Fruit fly (Drosophila melanogaster) whole organism, embryonic: ENCODE measurements around the gene CG42366.
A peak's percentile ranks its signal among the peaks of the same experiment; 100 is the strongest.

Experiments used
- Adf1 ChIP-seq: fragments of 200-800 bp; sonication (Bioruptor generic); IDR thresholded peaks from 2 replicates; pipeline ENCODE4 v1.3.6; 2022; ENCODE audit warnings: missing biosample characterization, missing genetic modification characterization
- CG10267 ChIP-seq: fragments of 200-800 bp; sonication (Bioruptor generic); optimal IDR thresholded peaks from 2 replicates; lab custom pipeline; 2018; ENCODE audit warnings: missing biosample characterization, mild to moderate bottlenecking, missing genetic modification characterization, moderate library complexity
- CG10321 ChIP-seq: fragments of 200-800 bp; sonication (Bioruptor generic); IDR thresholded peaks from 2 replicates; pipeline ENCODE4 v1.3.6; 2022; ENCODE audit warnings: missing biosample characterization, missing genetic modification characterization
- CG12219 ChIP-seq: fragments of 200-800 bp; sonication (Bioruptor generic); optimal IDR thresholded peaks from 3 replicates; lab custom pipeline; 2018; ENCODE audit warnings: missing biosample characterization, mild to moderate bottlenecking, missing genetic modification characterization
- CG12659 ChIP-seq: fragments of 200-800 bp; sonication (Bioruptor generic); optimal IDR thresholded peaks from 3 replicates; lab custom pipeline; 2017; ENCODE audit warnings: mild to moderate bottlenecking, missing biosample characterization, missing genetic modification reagents, missing genetic modification characterization
- CG14860 ChIP-seq: fragments of 200-800 bp; sonication (Bioruptor generic); IDR thresholded peaks from 3 replicates; pipeline ENCODE4 v1.3.6; 2022; ENCODE audit warnings: missing biosample characterization, missing genetic modification characterization; ENCODE audit not compliant: partially characterized antibody
- CG16815 ChIP-seq: fragments of 200-800 bp; sonication (Bioruptor generic); optimal IDR thresholded peaks from 3 replicates; lab custom pipeline; 2017; ENCODE audit warnings: missing biosample characterization, mild to moderate bottlenecking, missing genetic modification characterization
- CG4424 ChIP-seq: fragments of 200-800 bp; sonication (Bioruptor generic); optimal IDR thresholded peaks from 3 replicates; lab custom pipeline; 2016; ENCODE audit warnings: missing biosample characterization, missing genetic modification characterization
- CG4617 ChIP-seq: fragments of 200-800 bp; sonication (Bioruptor generic); optimal IDR thresholded peaks from 3 replicates; lab custom pipeline; 2016; ENCODE audit warnings: missing biosample characterization, missing genetic modification characterization, borderline replicate concordance
- CG4730 ChIP-seq: fragments of 200-800 bp; sonication (Bioruptor generic); IDR thresholded peaks from 2 replicates; pipeline ENCODE4 v1.3.6; 2022; ENCODE audit warnings: missing biosample characterization, missing genetic modification characterization
- CG5953 ChIP-seq: fragments of 200-800 bp; sonication (Bioruptor generic); IDR thresholded peaks from 2 replicates; pipeline ENCODE4 v1.3.6; 2022; ENCODE audit warnings: missing biosample characterization, missing genetic modification characterization
- CG6175 ChIP-seq: fragments of 200-800 bp; sonication (Bioruptor generic); IDR thresholded peaks from 3 replicates; pipeline ENCODE4 v1.3.6; 2022; ENCODE audit warnings: missing biosample characterization, missing genetic modification characterization
- CG6854 ChIP-seq: fragments of 200-800 bp; sonication (Bioruptor generic); optimal IDR thresholded peaks from 3 replicates; lab custom pipeline; 2017; ENCODE audit warnings: missing biosample characterization, mild to moderate bottlenecking, missing genetic modification characterization
- CG8478 ChIP-seq: fragments of >200 bp; optimal IDR thresholded peaks from 2 replicates; lab custom pipeline; 2018
- CG8765 ChIP-seq: fragments of 200-800 bp; sonication (Bioruptor generic); IDR thresholded peaks from 2 replicates; pipeline ENCODE4 v1.3.6; 2022; ENCODE audit warnings: missing biosample characterization, missing genetic modification characterization
- CG8924 ChIP-seq: fragments of 200-800 bp; optimal IDR thresholded peaks from 3 replicates; lab custom pipeline; 2019; ENCODE audit warnings: missing biosample characterization, mild to moderate bottlenecking, missing genetic modification characterization, moderate library complexity
- CG9817 ChIP-seq: fragments of 200-800 bp; sonication (Bioruptor generic); optimal IDR thresholded peaks from 2 replicates; lab custom pipeline; 2018; ENCODE audit warnings: missing biosample characterization, mild to moderate bottlenecking, missing genetic modification characterization, moderate library complexity
- CTCF ChIP-seq: fragments of 200-800 bp; sonication (Bioruptor generic); optimal IDR thresholded peaks from 2 replicates; lab custom pipeline; 2017; ENCODE audit warnings: missing biosample characterization, mild to moderate bottlenecking, missing genetic modification characterization, moderate library complexity
- Camta ChIP-seq: fragments of 200-800 bp; sonication (Bioruptor generic); optimal IDR thresholded peaks from 2 replicates; lab custom pipeline; 2016; ENCODE audit warnings: missing biosample characterization, missing genetic modification characterization
- D19A ChIP-seq: fragments of 200-800 bp; optimal IDR thresholded peaks from 3 replicates; lab custom pipeline; 2019; ENCODE audit warnings: missing biosample characterization, mild to moderate bottlenecking, missing genetic modification characterization, moderate library complexity
- Dek ChIP-seq: fragments of 200-800 bp; sonication (Bioruptor generic); optimal IDR thresholded peaks from 3 replicates; lab custom pipeline; 2019; ENCODE audit warnings: missing biosample characterization, mild to moderate bottlenecking, missing genetic modification characterization, moderate library complexity
- Dll ChIP-seq: fragments of 200-800 bp; sonication (Bioruptor generic); IDR thresholded peaks from 4 replicates; pipeline ENCODE4 v1.3.6; 2022; ENCODE audit warnings: missing biosample characterization, missing genetic modification characterization; ENCODE audit not compliant: partially characterized antibody
- ERR ChIP-seq: fragments of 200-800 bp; sonication (Bioruptor generic); optimal IDR thresholded peaks from 2 replicates; lab custom pipeline; 2016; ENCODE audit warnings: missing biosample characterization, missing genetic modification characterization
- H2.0 ChIP-seq: fragments of 200-800 bp; sonication (Bioruptor generic); IDR thresholded peaks from 2 replicates; pipeline ENCODE4 v1.3.6; 2022; ENCODE audit warnings: missing biosample characterization, missing genetic modification characterization
- HLH4C ChIP-seq: fragments of 200-800 bp; sonication (Bioruptor generic); IDR thresholded peaks from 3 replicates; pipeline ENCODE4 v1.3.6; 2022; ENCODE audit warnings: missing biosample characterization, missing genetic modification characterization; ENCODE audit not compliant: partially characterized antibody
- Hand ChIP-seq: fragments of 200-800 bp; sonication (Bioruptor generic); optimal IDR thresholded peaks from 2 replicates; lab custom pipeline; 2017; ENCODE audit warnings: mild to moderate bottlenecking, missing biosample characterization, missing genetic modification reagents, missing genetic modification characterization
- Hmx ChIP-seq: fragments of 200-800 bp; sonication (Bioruptor generic); optimal IDR thresholded peaks from 2 replicates; lab custom pipeline; 2016; ENCODE audit warnings: missing biosample characterization, missing genetic modification characterization
- Hr3 ChIP-seq: fragments of 200-800 bp; sonication (Bioruptor generic); optimal IDR thresholded peaks from 3 replicates; lab custom pipeline; 2016; ENCODE audit warnings: missing biosample characterization, missing genetic modification characterization
- Hr51 ChIP-seq, 2 experiments: fragments of 200-800 bp; sonication (Bioruptor generic); optimal IDR thresholded peaks; 2 replicates in 1 of 2; 3 replicates in 1 of 2; lab custom pipeline; 2016 to 2018; ENCODE audit warnings: missing biosample characterization in 2 of 2, missing genetic modification characterization in 2 of 2, mild to moderate bottlenecking in 1 of 2, moderate library complexity in 1 of 2
- Kr ChIP-seq: fragments of 200-800 bp; sonication (Bioruptor generic); optimal IDR thresholded peaks from 2 replicates; lab custom pipeline; 2017; ENCODE audit warnings: missing biosample characterization, mild to moderate bottlenecking, missing genetic modification characterization
- Ptx1 ChIP-seq: fragments of 200-800 bp; sonication (Bioruptor generic); IDR thresholded peaks from 2 replicates; pipeline ENCODE4 v1.3.6; 2022; ENCODE audit warnings: missing biosample characterization, missing genetic modification characterization
- Ravus ChIP-seq: fragments of 200-800 bp; sonication (Bioruptor generic); IDR thresholded peaks from 2 replicates; pipeline ENCODE4 v1.3.6; 2022; ENCODE audit warnings: missing biosample characterization, missing genetic modification characterization
- Spps ChIP-seq: fragments of 200-800 bp; sonication (Bioruptor generic); optimal IDR thresholded peaks from 2 replicates; lab custom pipeline; 2018; ENCODE audit warnings: missing biosample characterization, mild to moderate bottlenecking, missing genetic modification characterization
- Tbp ChIP-seq: fragments of >200 bp; optimal IDR thresholded peaks from 2 replicates; lab custom pipeline; 2018; ENCODE audit warnings: missing biosample characterization, missing genetic modification characterization
- ato ChIP-seq: fragments of 200-800 bp; sonication (Bioruptor generic); IDR thresholded peaks from 2 replicates; pipeline ENCODE4 v1.3.6; 2022; ENCODE audit warnings: missing biosample characterization, missing genetic modification characterization; ENCODE audit not compliant: partially characterized antibody
- bigmax ChIP-seq: fragments of 200-800 bp; sonication (Bioruptor generic); optimal IDR thresholded peaks from 2 replicates; lab custom pipeline; 2018; ENCODE audit warnings: missing biosample characterization, mild to moderate bottlenecking, missing genetic modification characterization
- bsh ChIP-seq, 2 experiments: fragments of 200-800 bp; sonication (Bioruptor generic); optimal IDR thresholded peaks; 2 replicates each; lab custom pipeline; 2017 to 2018; ENCODE audit warnings: mild to moderate bottlenecking in 2 of 2, missing biosample characterization in 2 of 2, missing genetic modification characterization in 2 of 2, moderate library complexity in 1 of 2
- corto ChIP-seq: fragments of 200-800 bp; sonication (Bioruptor generic); optimal IDR thresholded peaks from 2 replicates; lab custom pipeline; 2016; ENCODE audit warnings: missing biosample characterization, mild to moderate bottlenecking, missing genetic modification characterization, moderate library complexity
- en ChIP-seq: fragments of 200-800 bp; sonication (Bioruptor generic); optimal IDR thresholded peaks from 2 replicates; lab custom pipeline; 2016; ENCODE audit warnings: missing biosample characterization, missing genetic modification characterization
- fd3F ChIP-seq: fragments of 200-800 bp; sonication (Bioruptor generic); optimal IDR thresholded peaks from 2 replicates; lab custom pipeline; 2018; ENCODE audit warnings: missing biosample characterization, mild to moderate bottlenecking, missing genetic modification characterization, moderate library complexity
- gem ChIP-seq: fragments of 200-800 bp; sonication (Bioruptor generic); optimal IDR thresholded peaks from 2 replicates; lab custom pipeline; 2019; ENCODE audit warnings: missing biosample characterization, mild to moderate bottlenecking, missing genetic modification characterization, moderate library complexity
- jumu ChIP-seq: fragments of 200-800 bp; sonication (Bioruptor generic); optimal IDR thresholded peaks from 3 replicates; lab custom pipeline; 2016; ENCODE audit warnings: missing biosample characterization, missing genetic modification characterization
- nerfin-1 ChIP-seq: fragments of 200-800 bp; sonication (Bioruptor generic); optimal IDR thresholded peaks from 3 replicates; lab custom pipeline; 2019; ENCODE audit warnings: missing biosample characterization, mild to moderate bottlenecking, missing genetic modification characterization, moderate library complexity
- nom ChIP-seq: fragments of 200-800 bp; sonication (Bioruptor generic); optimal IDR thresholded peaks from 2 replicates; lab custom pipeline; 2017; ENCODE audit warnings: missing biosample characterization, missing genetic modification characterization, mild to moderate bottlenecking, moderate library complexity, missing genetic modification reagents
- pum ChIP-seq: fragments of 200-800 bp; sonication (Bioruptor generic); optimal IDR thresholded peaks from 2 replicates; lab custom pipeline; 2016; ENCODE audit warnings: missing biosample characterization, missing genetic modification characterization
- ro ChIP-seq: fragments of 200-800 bp; sonication (Bioruptor generic); IDR thresholded peaks from 2 replicates; pipeline ENCODE4 v1.3.6; 2022; ENCODE audit warnings: missing biosample characterization, missing genetic modification characterization
- salm ChIP-seq: fragments of 200-800 bp; sonication (Bioruptor generic); optimal IDR thresholded peaks from 2 replicates; lab custom pipeline; 2018; ENCODE audit warnings: missing biosample characterization, mild to moderate bottlenecking, missing genetic modification characterization
- schlank ChIP-seq: fragments of 200-800 bp; sonication (Bioruptor generic); optimal IDR thresholded peaks from 2 replicates; lab custom pipeline; 2018; ENCODE audit warnings: missing biosample characterization, mild to moderate bottlenecking, missing genetic modification characterization
- sna ChIP-seq: fragments of 200-800 bp; sonication (Bioruptor generic); IDR thresholded peaks from 2 replicates; pipeline ENCODE4 v1.3.6; 2022; ENCODE audit warnings: missing biosample characterization, missing genetic modification characterization; ENCODE audit not compliant: partially characterized antibody
- trh ChIP-seq: fragments of 200-800 bp; sonication (Bioruptor generic); optimal IDR thresholded peaks from 2 replicates; lab custom pipeline; 2016; ENCODE audit warnings: missing biosample characterization, missing genetic modification characterization
- unpg ChIP-seq: fragments of 200-800 bp; sonication (Bioruptor generic); optimal IDR thresholded peaks from 3 replicates; lab custom pipeline; 2018; ENCODE audit warnings: missing biosample characterization, mild to moderate bottlenecking, missing genetic modification characterization, moderate library complexity
- wor ChIP-seq: fragments of 200-800 bp; sonication (Bioruptor generic); IDR thresholded peaks from 2 replicates; pipeline ENCODE4 v1.3.6; 2022; ENCODE audit warnings: missing biosample characterization, missing genetic modification characterization

Gene CG42366

DNA sequence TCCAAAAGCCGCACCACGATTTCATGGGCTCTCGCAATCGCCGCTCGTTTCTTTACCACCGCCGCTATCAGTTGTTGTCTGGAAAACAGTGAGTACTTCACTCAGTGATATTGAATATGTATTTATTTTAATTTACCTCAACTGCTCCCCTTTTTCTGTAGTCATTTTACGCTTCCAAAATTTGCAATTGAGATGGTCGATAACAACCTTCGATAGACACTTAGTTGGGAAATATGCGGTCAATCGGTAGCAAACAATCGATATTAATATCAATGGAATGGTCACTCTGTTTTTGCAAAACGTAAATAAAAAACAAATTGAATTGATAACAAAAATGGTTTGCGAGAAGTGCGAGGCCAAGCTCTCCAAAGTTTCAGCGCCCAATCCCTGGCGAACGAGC lies 34.4 kb upstream of the CG42366 start, which contains the start of the genes CG34183 and CG4537 (continued):
- TF ChIP-seq Tbp (no peak), CG16815 (GFP tag; lab: Kevin White, UChicago) (no peak), CG4617 (GFP tag; lab: Kevin White, UChicago) (peak; percentile 36), Ptx1 (no peak), Spps (tag; lab: Kevin White, UChicago) (no peak), Dll (peak; percentile 90), CG4730 (GFP tag; lab: Robert Waterston, UW) (no peak), Camta (no peak), Dek (no peak), CG10267 (peak; percentile 25), CG6175 (no peak), Hmx (GFP tag; lab: Kevin White, UChicago) (no peak), en (GFP tag; lab: Kevin White, UChicago) (no peak), CG5953 (no peak), corto (GFP tag; lab: Kevin White, UChicago) (no peak), unpg (GFP tag; lab: Kevin White, UChicago) (no peak), CTCF (GFP tag; lab: Kevin White, UChicago) (no peak), CG14860 (GFP tag; lab: Robert Waterston, UW) (peak; percentile 86), CG8765 (no peak), bsh (GFP tag; optimal IDR thresholded peaks at IDR 0.05; lab: Kevin White, UChicago) (no peak), CG12659 (GFP tag; lab: Kevin White, UChicago) (peak; percentile 64), H2.0 (GFP tag; lab: Robert Waterston, UW) (no peak), Hand (no peak), Kr (no peak), gem (no peak), CG9817 (tag; lab: Kevin White, UChicago) (no peak), fd3F (GFP tag; lab: Kevin White, UChicago) (no peak), ro (no peak), schlank (no peak), bigmax (GFP tag; lab: Kevin White, UChicago) (no peak), CG8478 (lab: Kevin White, UChicago) (no peak), nom (no peak), D19A (tag; lab: Kevin White, UChicago) (no peak), Hr3 (GFP tag; lab: Kevin White, UChicago) (no peak), CG6854 (GFP tag; lab: Kevin White, UChicago) (no peak), pum (no peak), CG8924 (tag; lab: Kevin White, UChicago) (no peak), wor (no peak), Hr51 (GFP tag; optimal IDR thresholded peaks at IDR 0.05; lab: Kevin White, UChicago) (no peak), HLH4C (GFP tag; lab: Robert Waterston, UW) (peak; percentile 90), ERR (no peak), sna (GFP tag; lab: Robert Waterston, UW) (peak; percentile 89), jumu (GFP tag; lab: Kevin White, UChicago) (no peak), CG12219 (GFP tag; lab: Kevin White, UChicago) (no peak), ato (GFP tag; lab: Robert Waterston, UW) (peak; percentile 73), trh (GFP tag; lab: Kevin White, UChicago) (no peak), salm (tag; lab: Kevin White, UChicago) (no peak), nerfin-1 (tag; lab: Kevin White, UChicago) (no peak), CG4424 (GFP tag; lab: Kevin White, UChicago) (no peak), Adf1 (GFP tag; lab: Robert Waterston, UW) (no peak), Ravus (no peak), CG10321 (GFP tag; lab: Robert Waterston, UW) (no peak)
